Fruit fly (Drosophila melanogaster) whole organism, wandering third instar larva: ENCODE results near the gene CG42232.

Source experiments
- CrebA ChIP-seq: fragments of 200-800 bp; sonication (Bioruptor generic); optimal IDR thresholded peaks from 2 replicates; lab custom pipeline; 2016; ENCODE audit warnings: missing biosample characterization, mild to moderate bottlenecking, missing genetic modification characterization, borderline replicate concordance
- GATAd ChIP-seq: sonication (Bioruptor generic); optimal IDR thresholded peaks from 2 replicates; lab custom pipeline; 2016; ENCODE audit warnings: missing biosample characterization, missing genetic modification characterization
- Hr83 ChIP-seq: fragments of 200-300 bp; sonication (Bioruptor generic); optimal IDR thresholded peaks from 2 replicates; lab custom pipeline; 2016; ENCODE audit warnings: missing biosample characterization, mild to moderate bottlenecking, missing genetic modification characterization, moderate library complexity; ENCODE audit not compliant: poor library complexity, severe bottlenecking
- Myc ChIP-seq: fragments of >200 bp; optimal IDR thresholded peaks from 2 replicates; lab custom pipeline; 2017
- Vsx2 ChIP-seq: fragments of 200-300, 225-300 bp; sonication (Bioruptor generic); optimal IDR thresholded peaks from 2 replicates; lab custom pipeline; 2018; ENCODE audit warnings: missing biosample characterization, missing genetic modification characterization; ENCODE audit not compliant: partially characterized antibody
- foxo ChIP-seq, 2 experiments: fragments of 200-800 bp; sonication (Bioruptor generic); optimal IDR thresholded peaks; 2 replicates in 1 of 2; 3 replicates in 1 of 2; lab custom pipeline; 2016 to 2017; ENCODE audit warnings: missing biosample characterization in 2 of 2, missing genetic modification characterization in 2 of 2
- h ChIP-seq: fragments of 200-800 bp; sonication (Bioruptor generic); optimal IDR thresholded peaks from 3 replicates; lab custom pipeline; 2016; ENCODE audit warnings: missing biosample characterization, mild to moderate bottlenecking, missing genetic modification characterization
- pan ChIP-seq: fragments of >200 bp; optimal IDR thresholded peaks from 2 replicates; lab custom pipeline; 2017
- psq ChIP-seq: fragments of 200-800 bp; sonication (Bioruptor generic); optimal IDR thresholded peaks from 3 replicates; lab custom pipeline; 2017; ENCODE audit warnings: missing biosample characterization, mild to moderate bottlenecking, missing genetic modification characterization, moderate library complexity
- rgr ChIP-seq: fragments of 200-800 bp; sonication (Bioruptor generic); optimal IDR thresholded peaks from 3 replicates; lab custom pipeline; 2016; ENCODE audit warnings: missing biosample characterization, mild to moderate bottlenecking, missing genetic modification characterization
- usp ChIP-seq: fragments of >200 bp; optimal IDR thresholded peaks from 2 replicates; lab custom pipeline; 2017; ENCODE audit warnings: missing biosample characterization, missing genetic modification characterization

- TF ChIP-seq rgr (GFP tag; lab: Kevin White, UChicago) (no peak), foxo (GFP tag; optimal IDR thresholded peaks at IDR 0.05; lab: Kevin White, UChicago) (no peak), psq (no peak), Myc (lab: Kevin White, UChicago) (no peak), pan (no peak), h (GFP tag; lab: Kevin White, UChicago) (no peak), usp (GFP tag; lab: Kevin White, UChicago) (no peak), Vsx2 (GFP tag; lab: Kevin White, UChicago) (no peak), GATAd (GFP tag; lab: Kevin White, UChicago) (no peak), Hr83 (GFP tag; lab: Kevin White, UChicago) (no peak), CrebA (GFP tag; lab: Kevin White, UChicago) (no peak)
Observed at dm6 chr3R:16434599-16434998, 34.9 kb downstream of the CG42232 start, which contains the start of gene CG14881.
